Worm (Caenorhabditis elegans): ENCODE data around the gene vab-7.

DNA sequence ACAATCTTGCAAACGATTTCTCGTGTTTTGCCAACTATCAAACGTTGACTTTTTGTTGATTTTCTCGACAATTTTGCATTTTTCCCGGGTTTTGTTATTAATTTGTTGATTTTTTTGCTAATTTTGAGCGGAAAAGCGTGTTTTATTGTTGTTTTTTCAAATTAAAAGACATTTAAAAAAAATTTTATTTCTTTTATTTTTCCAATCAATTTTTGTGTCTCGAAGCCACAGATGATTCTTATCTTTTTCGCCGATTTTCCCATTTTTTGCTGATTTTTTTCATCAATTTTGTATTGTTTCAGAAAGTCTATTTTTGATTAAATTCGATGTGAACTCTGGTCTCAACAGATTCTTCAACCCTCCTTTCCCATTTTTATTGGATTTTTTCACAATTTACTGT lies 15.8 kb downstream of the vab-7 start, which contains the start of gene rle-1:
- TF ChIP-seq egl-27 (tag; optimal IDR thresholded peaks at IDR 0.05) (no peak), R02D3.7 (tag; optimal IDR thresholded peaks at IDR 0.05) (no peak), pqm-1 (tag; optimal IDR thresholded peaks at IDR 0.05) (no peak), zag-1 (tag; optimal IDR thresholded peaks at IDR 0.05) (no peak), nhr-25 (tag; optimal IDR thresholded peaks at IDR 0.05) (no peak), nhr-237 (tag; optimal IDR thresholded peaks at IDR 0.05) (no peak), daf-12 (tag; optimal IDR thresholded peaks at IDR 0.05) (no peak), nfya-1 (tag; optimal IDR thresholded peaks at IDR 0.05; ENCODE audit: insufficient read depth) (no peak), skn-1 (tag; optimal IDR thresholded peaks at IDR 0.05) (no peak), nhr-76 (tag; optimal IDR thresholded peaks at IDR 0.05) (no peak), unc-62 (GFP tag; optimal IDR thresholded peaks at IDR 0.05) (no peak), jun-1 (tag; optimal IDR thresholded peaks at IDR 0.05) (no peak), elt-1 (tag; optimal IDR thresholded peaks at IDR 0.05) (no peak), elt-2 (tag; optimal IDR thresholded peaks at IDR 0.05) (no peak)
